Worm (Caenorhabditis elegans): ENCODE data around the gene Y69E1A.3.

ce11 chrIV:11004273-11004672 lies 52.2 kb downstream of the Y69E1A.3 start, which contains the start of gene F13H10.1:
- TF ChIP-seq nhr-23 (tag; optimal IDR thresholded peaks at IDR 0.05): no peak
- no peak for TF ChIP-seq nhr-237 (tag; optimal IDR thresholded peaks at IDR 0.05)
- no peak for TF ChIP-seq peb-1 (tag; optimal IDR thresholded peaks at IDR 0.05)
- TF ChIP-seq snpc-4 (tag; optimal IDR thresholded peaks at IDR 0.05): no peak
- TF ChIP-seq nhr-11 (tag; optimal IDR thresholded peaks at IDR 0.05): no peak
- TF ChIP-seq unc-62 (GFP tag; optimal IDR thresholded peaks at IDR 0.05): no peak
- TF ChIP-seq elt-3 (tag; optimal IDR thresholded peaks at IDR 0.05): no peak
- no peak for TF ChIP-seq fos-1 (tag; optimal IDR thresholded peaks at IDR 0.05)
- TF ChIP-seq lin-13 (GFP tag; optimal IDR thresholded peaks at IDR 0.05): no peak
- TF ChIP-seq egl-27 (tag; optimal IDR thresholded peaks at IDR 0.05): no peak
- no peak for TF ChIP-seq crh-2 (tag; optimal IDR thresholded peaks at IDR 0.05)
- no peak for TF ChIP-seq lin-11 (tag; optimal IDR thresholded peaks at IDR 0.05)
